Fruit fly (Drosophila melanogaster): ENCODE measurements around the gene CG3868.

The CG3868 gene

DNA sequence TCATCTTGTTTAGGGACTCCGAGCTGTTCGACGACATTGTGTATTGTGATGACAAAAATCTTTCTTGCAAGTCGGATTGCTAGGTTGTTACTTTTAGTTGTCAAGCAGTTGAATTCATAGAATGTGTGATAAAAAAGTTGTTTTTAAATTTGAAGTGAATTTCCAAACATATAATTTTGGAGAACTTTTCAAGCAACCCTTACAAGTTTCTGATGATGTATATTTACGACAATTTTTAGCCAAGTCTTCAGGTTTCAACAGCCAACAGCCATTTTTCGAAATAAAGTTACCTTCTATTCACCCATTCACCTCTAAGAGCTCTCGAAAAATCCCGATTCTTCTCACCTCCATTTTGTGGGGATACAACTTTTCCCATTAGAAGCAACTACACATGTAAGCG, 32.9 kb downstream of the CG3868 start, which contains the start of gene CG13481:
CG13481 (minus strand) TSS at position 101 of the 400 bp plus-strand sequence.
- no peak for TF ChIP-seq Dll (optimal IDR thresholded peaks at IDR 0.05)
- no peak for TF ChIP-seq usp (GFP tag; optimal IDR thresholded peaks at IDR 0.05)

dm6 chr3L:14366124-14366523, 36.4 kb downstream of the CG3868 start:
- TF ChIP-seq psq (optimal IDR thresholded peaks at IDR 0.05) (no peak), pan (optimal IDR thresholded peaks at IDR 0.05) (no peak), Dll (optimal IDR thresholded peaks at IDR 0.05) (no peak), EcR (GFP tag; optimal IDR thresholded peaks at IDR 0.05) (no peak), CG8478 (optimal IDR thresholded peaks at IDR 0.05) (no peak), usp (GFP tag; optimal IDR thresholded peaks at IDR 0.05) (no peak)

- TF ChIP-seq Dll (optimal IDR thresholded peaks at IDR 0.05) (no peak), CG8478 (optimal IDR thresholded peaks at IDR 0.05) (no peak), psq (optimal IDR thresholded peaks at IDR 0.05) (no peak), usp (GFP tag; optimal IDR thresholded peaks at IDR 0.05) (no peak), pan (optimal IDR thresholded peaks at IDR 0.05) (no peak), EcR (GFP tag; optimal IDR thresholded peaks at IDR 0.05) (no peak)
Observed at dm6 chr3L:14365440-14365839, 37.1 kb downstream of the CG3868 start.

- TF ChIP-seq psq (optimal IDR thresholded peaks at IDR 0.05), result no peak
- no peak for TF ChIP-seq EcR (GFP tag; optimal IDR thresholded peaks at IDR 0.05)
- no peak for TF ChIP-seq Dll (optimal IDR thresholded peaks at IDR 0.05)
- no peak for TF ChIP-seq usp (GFP tag; optimal IDR thresholded peaks at IDR 0.05)
- no peak for TF ChIP-seq pan (optimal IDR thresholded peaks at IDR 0.05)
- TF ChIP-seq CG8478 (optimal IDR thresholded peaks at IDR 0.05), result no peak
Observed at dm6 chr3L:14364701-14365100, 37.8 kb downstream of the CG3868 start.

DNA sequence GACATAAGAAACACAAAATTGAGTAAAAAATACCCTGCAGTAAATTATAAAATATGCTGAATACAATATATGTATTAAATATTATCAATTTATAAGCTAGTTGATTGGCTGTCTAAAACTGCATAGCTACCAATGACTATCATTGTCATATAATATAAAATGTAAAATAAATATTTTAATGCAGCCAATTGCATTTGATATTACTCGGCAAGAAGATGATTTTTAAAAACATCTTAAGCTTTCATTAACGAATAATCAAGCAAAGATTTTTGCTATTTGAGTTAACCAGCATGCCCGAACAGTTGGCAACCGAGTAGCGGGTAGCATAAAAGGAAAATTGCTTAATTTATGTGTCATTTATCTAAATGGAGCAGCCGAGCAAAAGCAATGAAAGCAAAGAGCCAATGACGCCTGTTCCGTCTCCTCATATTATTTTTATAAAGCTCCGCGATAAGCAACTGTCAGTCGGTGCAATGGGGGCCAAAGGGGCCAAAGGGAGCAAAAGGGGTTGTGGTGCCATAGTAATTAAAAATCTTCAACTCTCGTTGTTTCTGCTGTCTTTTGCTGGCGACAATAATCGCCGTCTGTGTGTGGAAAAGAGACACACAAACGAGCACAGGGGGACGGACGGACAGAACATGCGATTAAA, 39.3 kb downstream of the CG3868 start:
- no peak for TF ChIP-seq EcR (GFP tag; optimal IDR thresholded peaks at IDR 0.05)
- TF ChIP-seq usp (GFP tag; optimal IDR thresholded peaks at IDR 0.05), result no peak
- no peak for TF ChIP-seq CG8478 (optimal IDR thresholded peaks at IDR 0.05)

DNA sequence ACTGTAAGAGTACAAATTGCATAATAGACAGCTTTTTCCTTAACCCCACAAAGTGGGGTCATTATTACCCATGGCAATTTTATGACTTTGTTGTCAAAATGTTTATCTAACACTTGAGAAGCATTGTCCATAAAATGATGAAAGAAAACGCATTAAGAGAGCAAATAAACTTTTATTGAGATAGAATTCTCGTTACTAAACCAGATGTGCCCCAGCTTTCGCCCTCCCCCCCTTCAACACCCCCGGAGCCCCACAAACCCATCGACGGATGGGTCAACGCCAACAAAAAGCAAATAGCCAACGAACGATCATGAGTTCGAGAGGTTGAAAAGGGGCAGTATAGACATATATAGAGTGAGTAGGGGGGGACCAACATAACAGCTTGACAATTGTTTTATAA, 39.9 kb downstream of the CG3868 start:
- no peak for TF ChIP-seq EcR (GFP tag; optimal IDR thresholded peaks at IDR 0.05)
- no peak for TF ChIP-seq Dll (optimal IDR thresholded peaks at IDR 0.05)
- TF ChIP-seq usp (GFP tag; optimal IDR thresholded peaks at IDR 0.05), result no peak
- no peak for TF ChIP-seq pan (optimal IDR thresholded peaks at IDR 0.05)
- TF ChIP-seq CG8478 (optimal IDR thresholded peaks at IDR 0.05), result no peak
- TF ChIP-seq psq (optimal IDR thresholded peaks at IDR 0.05), result no peak

- TF ChIP-seq usp (GFP tag; optimal IDR thresholded peaks at IDR 0.05), result no peak
- TF ChIP-seq pan (optimal IDR thresholded peaks at IDR 0.05), result no peak
- no peak for TF ChIP-seq Dll (optimal IDR thresholded peaks at IDR 0.05)
- no peak for TF ChIP-seq CG8478 (optimal IDR thresholded peaks at IDR 0.05)
- TF ChIP-seq EcR (GFP tag; optimal IDR thresholded peaks at IDR 0.05), result no peak
- TF ChIP-seq psq (optimal IDR thresholded peaks at IDR 0.05), result no peak
Observed at dm6 chr3L:14362028-14362427, 40.5 kb downstream of the CG3868 start.

DNA sequence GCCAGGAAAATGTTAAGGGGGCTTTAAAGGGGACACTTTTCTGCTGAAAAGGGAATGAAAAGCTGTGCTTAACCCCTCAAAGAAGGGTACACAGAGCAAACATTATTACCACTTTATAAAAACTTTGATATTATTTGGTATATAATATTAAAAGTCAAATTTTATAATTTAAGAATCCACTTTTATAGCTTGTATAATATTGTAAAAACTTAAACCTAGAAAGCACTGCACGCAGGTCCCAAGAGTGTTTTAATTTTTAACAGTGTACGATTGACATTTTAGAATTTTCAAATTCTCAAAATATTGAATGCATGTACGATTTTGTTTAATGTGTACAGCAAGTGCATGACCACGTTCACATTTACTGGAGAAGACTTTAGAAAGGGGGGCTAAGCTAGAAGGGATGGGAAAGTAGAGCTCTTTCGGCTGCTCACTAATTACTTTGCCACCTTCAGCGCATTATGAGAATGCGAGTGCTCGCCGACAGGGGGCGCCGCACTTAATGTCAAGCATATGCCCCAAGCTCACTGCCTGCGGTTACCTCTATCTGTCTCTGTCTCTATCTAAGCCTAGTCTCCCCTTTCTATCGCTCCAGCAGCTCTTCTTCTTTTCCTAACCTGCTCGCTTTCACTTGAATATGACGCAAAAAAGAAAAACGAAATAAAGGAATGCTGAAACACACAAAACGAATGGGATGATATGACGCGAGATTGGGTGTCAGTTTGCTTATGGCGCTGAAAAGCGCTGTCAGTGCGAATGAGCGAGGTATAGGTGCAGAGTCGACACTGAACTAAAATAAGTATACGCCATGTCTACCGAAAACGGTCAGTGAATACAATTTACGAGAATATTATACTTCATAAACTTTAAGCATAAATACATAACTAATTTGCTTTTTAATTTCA, 42.5 kb downstream of the CG3868 start:
- TF ChIP-seq Dll (optimal IDR thresholded peaks at IDR 0.05) (no peak), psq (optimal IDR thresholded peaks at IDR 0.05) (no peak), usp (GFP tag; optimal IDR thresholded peaks at IDR 0.05) (no peak), EcR (GFP tag; optimal IDR thresholded peaks at IDR 0.05) (no peak), pan (optimal IDR thresholded peaks at IDR 0.05) (no peak), CG8478 (optimal IDR thresholded peaks at IDR 0.05) (no peak)

DNA sequence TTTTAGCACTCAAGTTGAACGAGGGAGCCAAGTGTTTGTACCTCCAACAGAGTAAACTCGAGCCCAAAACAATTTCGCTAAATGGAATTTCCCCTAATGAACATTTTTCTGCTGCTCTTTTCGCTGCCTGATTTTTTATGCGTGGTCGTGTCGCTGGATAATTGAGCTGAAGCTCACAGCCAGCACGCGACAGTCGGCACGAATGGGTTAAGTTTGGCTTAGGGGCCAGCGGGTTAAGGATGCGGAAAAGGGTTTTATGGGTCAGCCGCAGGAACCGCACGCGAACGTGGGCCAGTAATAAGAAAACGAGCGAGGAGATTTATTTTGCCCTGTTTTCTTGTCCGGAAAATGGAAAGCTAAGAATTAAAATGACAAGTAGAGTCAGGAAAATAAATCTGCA, 43.6 kb downstream of the CG3868 start:
- TF ChIP-seq CG8478 (optimal IDR thresholded peaks at IDR 0.05) (no peak), EcR (GFP tag; optimal IDR thresholded peaks at IDR 0.05) (no peak), Dll (optimal IDR thresholded peaks at IDR 0.05) (no peak), usp (GFP tag; optimal IDR thresholded peaks at IDR 0.05) (no peak), pan (optimal IDR thresholded peaks at IDR 0.05) (no peak), psq (optimal IDR thresholded peaks at IDR 0.05) (no peak)

- TF ChIP-seq Dll (optimal IDR thresholded peaks at IDR 0.05) (no peak), psq (optimal IDR thresholded peaks at IDR 0.05) (no peak), CG8478 (optimal IDR thresholded peaks at IDR 0.05) (no peak), EcR (GFP tag; optimal IDR thresholded peaks at IDR 0.05) (no peak), usp (GFP tag; optimal IDR thresholded peaks at IDR 0.05) (no peak), pan (optimal IDR thresholded peaks at IDR 0.05) (no peak)
Observed at dm6 chr3L:14356507-14357291, 45.8 kb downstream of the CG3868 start.

dm6 chr3L:14354285-14355092, 48.0 kb downstream of the CG3868 start:
- TF ChIP-seq usp (GFP tag; optimal IDR thresholded peaks at IDR 0.05) (no peak), EcR (GFP tag; optimal IDR thresholded peaks at IDR 0.05) (no peak), CG8478 (optimal IDR thresholded peaks at IDR 0.05) (no peak), psq (optimal IDR thresholded peaks at IDR 0.05) (no peak), Dll (optimal IDR thresholded peaks at IDR 0.05) (no peak)

All from whole organism.